Fruit fly (Drosophila melanogaster) whole organism, embryonic: ENCODE measurements around the gene CG6709.

Source experiments
- Adf1 ChIP-seq: fragments of 200-800 bp; sonication (Bioruptor generic); IDR thresholded peaks from 2 replicates; pipeline ENCODE4 v1.3.6; 2022; ENCODE audit warnings: missing biosample characterization, missing genetic modification characterization
- CG10431 ChIP-seq: fragments of 200-800 bp; sonication (Bioruptor generic); optimal IDR thresholded peaks from 3 replicates; lab custom pipeline; 2018; ENCODE audit warnings: missing biosample characterization, mild to moderate bottlenecking, missing genetic modification characterization
- CG12769 ChIP-seq: fragments of 200-800 bp; sonication (Bioruptor generic); optimal IDR thresholded peaks from 2 replicates; lab custom pipeline; 2019; ENCODE audit warnings: missing biosample characterization, mild to moderate bottlenecking, missing genetic modification characterization, moderate library complexity
- CG13894 ChIP-seq: fragments of 200-800 bp; sonication (Bioruptor generic); optimal IDR thresholded peaks from 3 replicates; lab custom pipeline; 2018; ENCODE audit warnings: missing biosample characterization, mild to moderate bottlenecking, missing genetic modification characterization, moderate library complexity
- CG1602 ChIP-seq: fragments of 200-800 bp; sonication (Bioruptor generic); optimal IDR thresholded peaks from 3 replicates; lab custom pipeline; 2016; ENCODE audit warnings: missing biosample characterization, missing genetic modification characterization
- CG32767 ChIP-seq: fragments of 200-800 bp; sonication (Bioruptor generic); IDR thresholded peaks from 2 replicates; pipeline ENCODE4 v1.3.6; 2022; ENCODE audit warnings: missing biosample characterization, missing genetic modification characterization
- CG4730 ChIP-seq: fragments of 200-800 bp; sonication (Bioruptor generic); IDR thresholded peaks from 2 replicates; pipeline ENCODE4 v1.3.6; 2022; ENCODE audit warnings: missing biosample characterization, missing genetic modification characterization
- CG5180 ChIP-seq: fragments of 200-800 bp; sonication (Bioruptor generic); optimal IDR thresholded peaks from 3 replicates; lab custom pipeline; 2017; ENCODE audit warnings: missing biosample characterization, missing genetic modification characterization, mild to moderate bottlenecking, moderate library complexity, missing genetic modification reagents
- CG7357 ChIP-seq: fragments of 200-800 bp; sonication (Bioruptor generic); IDR thresholded peaks from 3 replicates; pipeline ENCODE4 v1.3.6; 2022; ENCODE audit warnings: missing biosample characterization, missing genetic modification characterization
- CG7963 ChIP-seq: fragments of 200-800 bp; sonication (Bioruptor generic); IDR thresholded peaks from 3 replicates; pipeline ENCODE4 v1.3.6; 2022; ENCODE audit warnings: missing biosample characterization, missing genetic modification characterization; ENCODE audit not compliant: partially characterized antibody
- CG9609 ChIP-seq: fragments of 200-800 bp; sonication (Bioruptor generic); optimal IDR thresholded peaks from 3 replicates; lab custom pipeline; 2016; ENCODE audit warnings: missing biosample characterization, missing genetic modification characterization
- Deaf1 ChIP-seq: fragments of 200-800 bp; optimal IDR thresholded peaks from 3 replicates; lab custom pipeline; 2019; ENCODE audit warnings: missing biosample characterization, mild to moderate bottlenecking, missing genetic modification characterization, moderate library complexity
- Dip3 ChIP-seq: fragments of 200-800 bp; sonication (Bioruptor generic); optimal IDR thresholded peaks from 3 replicates; lab custom pipeline; 2016; ENCODE audit warnings: missing biosample characterization, missing genetic modification characterization
- Ets97D ChIP-seq: fragments of 200-800 bp; sonication (Bioruptor generic); optimal IDR thresholded peaks from 3 replicates; lab custom pipeline; 2016; ENCODE audit warnings: missing biosample characterization, missing genetic modification characterization
- HLH4C ChIP-seq: fragments of 200-800 bp; sonication (Bioruptor generic); IDR thresholded peaks from 3 replicates; pipeline ENCODE4 v1.3.6; 2022; ENCODE audit warnings: missing biosample characterization, missing genetic modification characterization; ENCODE audit not compliant: partially characterized antibody
- Hr3 ChIP-seq: fragments of 200-800 bp; sonication (Bioruptor generic); optimal IDR thresholded peaks from 3 replicates; lab custom pipeline; 2016; ENCODE audit warnings: missing biosample characterization, missing genetic modification characterization
- Optix ChIP-seq: fragments of 200-800 bp; sonication (Bioruptor generic); IDR thresholded peaks from 3 replicates; pipeline ENCODE4 v1.3.6; 2022; ENCODE audit warnings: missing biosample characterization, missing genetic modification characterization
- Side ChIP-seq: fragments of 200-800 bp; sonication (Bioruptor generic); optimal IDR thresholded peaks from 2 replicates; lab custom pipeline; 2016; ENCODE audit warnings: missing biosample characterization, missing genetic modification characterization
- Tbp ChIP-seq: fragments of >200 bp; optimal IDR thresholded peaks from 2 replicates; lab custom pipeline; 2018; ENCODE audit warnings: missing biosample characterization, missing genetic modification characterization
- abd-A ChIP-seq: fragments of 200-800 bp; sonication (Bioruptor generic); optimal IDR thresholded peaks from 3 replicates; lab custom pipeline; 2019; ENCODE audit warnings: missing biosample characterization, mild to moderate bottlenecking, missing genetic modification characterization, moderate library complexity
- chinmo ChIP-seq: fragments of 200-800 bp; sonication (Bioruptor generic); IDR thresholded peaks from 4 replicates; pipeline ENCODE4 v1.3.6; 2022; ENCODE audit warnings: missing biosample characterization, missing genetic modification characterization; ENCODE audit not compliant: partially characterized antibody
- crol ChIP-seq: fragments of 200-800 bp; sonication (Bioruptor generic); IDR thresholded peaks from 2 replicates; pipeline ENCODE4 v1.3.6; 2022; ENCODE audit warnings: missing biosample characterization, missing genetic modification characterization
- crp ChIP-seq, 2 experiments: fragments of 200-800 bp; sonication (Bioruptor generic); optimal IDR thresholded peaks; 2 replicates in 1 of 2; 3 replicates in 1 of 2; lab custom pipeline; 2017; ENCODE audit warnings: missing biosample characterization in 2 of 2, missing genetic modification characterization in 2 of 2, mild to moderate bottlenecking in 1 of 2, moderate library complexity in 1 of 2
- eve ChIP-seq, 2 experiments: fragments of >200 bp; optimal IDR thresholded peaks; 2 replicates each; lab custom pipeline; 2017; ENCODE audit warnings: missing biosample characterization in 2 of 2, missing genetic modification characterization in 2 of 2
- ewg ChIP-seq: fragments of 200-800 bp; sonication (Bioruptor generic); optimal IDR thresholded peaks from 3 replicates; lab custom pipeline; 2017; ENCODE audit warnings: mild to moderate bottlenecking, missing biosample characterization, missing genetic modification reagents, missing genetic modification characterization
- fd96Cb ChIP-seq: fragments of 200-800 bp; sonication (Bioruptor generic); optimal IDR thresholded peaks from 2 replicates; lab custom pipeline; 2018; ENCODE audit warnings: missing biosample characterization, mild to moderate bottlenecking, missing genetic modification characterization, moderate library complexity
- kni ChIP-seq: fragments of 200-800 bp; sonication (Bioruptor generic); optimal IDR thresholded peaks from 3 replicates; lab custom pipeline; 2017; ENCODE audit warnings: mild to moderate bottlenecking, missing biosample characterization, missing genetic modification reagents, missing genetic modification characterization
- mam ChIP-seq: fragments of 200-800 bp; sonication (Bioruptor generic); optimal IDR thresholded peaks from 3 replicates; lab custom pipeline; 2016; ENCODE audit warnings: missing biosample characterization, missing genetic modification characterization
- nerfin-1 ChIP-seq: fragments of 200-800 bp; sonication (Bioruptor generic); optimal IDR thresholded peaks from 3 replicates; lab custom pipeline; 2019; ENCODE audit warnings: missing biosample characterization, mild to moderate bottlenecking, missing genetic modification characterization, moderate library complexity
- run ChIP-seq: fragments of 200-800 bp; sonication (Bioruptor generic); optimal IDR thresholded peaks from 3 replicates; lab custom pipeline; 2018; ENCODE audit warnings: missing biosample characterization, mild to moderate bottlenecking, missing genetic modification characterization
- sc ChIP-seq, 3 experiments: fragments of >200 bp in 2 of 3; fragments of 200-800 bp in 1 of 3; sonication (Bioruptor generic) in 1 of 3; optimal IDR thresholded peaks; 2 replicates in 2 of 3; 3 replicates in 1 of 3; lab custom pipeline; 2017; ENCODE audit warnings: mild to moderate bottlenecking in 1 of 3, missing biosample characterization in 1 of 3, missing genetic modification characterization in 1 of 3, missing genetic modification reagents in 1 of 3
- scrt ChIP-seq: fragments of 200-800 bp; sonication (Bioruptor generic); optimal IDR thresholded peaks from 2 replicates; lab custom pipeline; 2018; ENCODE audit warnings: missing biosample characterization, mild to moderate bottlenecking, missing genetic modification characterization, moderate library complexity
- sisA ChIP-seq: fragments of 200-800 bp; sonication (Bioruptor generic); IDR thresholded peaks from 2 replicates; pipeline ENCODE4 v1.3.6; 2022; ENCODE audit warnings: missing biosample characterization, missing genetic modification characterization
- slp2 ChIP-seq: fragments of 200-800 bp; sonication (Bioruptor generic); optimal IDR thresholded peaks from 2 replicates; lab custom pipeline; 2016; ENCODE audit warnings: missing biosample characterization, missing genetic modification characterization
- sr ChIP-seq: fragments of 200-800 bp; sonication (Bioruptor generic); IDR thresholded peaks from 3 replicates; pipeline ENCODE4 v1.3.6; 2022; ENCODE audit warnings: missing biosample characterization, missing genetic modification characterization
- ttk ChIP-seq: fragments of 200-800 bp; sonication (Bioruptor generic); IDR thresholded peaks from 2 replicates; pipeline ENCODE4 v2.1.2; 2022; ENCODE audit warnings: missing biosample characterization, missing genetic modification characterization
- zf30C ChIP-seq: fragments of 200-800 bp; sonication (Bioruptor generic); optimal IDR thresholded peaks from 3 replicates; lab custom pipeline; 2018; ENCODE audit warnings: missing biosample characterization, mild to moderate bottlenecking, missing genetic modification characterization

CG6709 gene

DNA sequence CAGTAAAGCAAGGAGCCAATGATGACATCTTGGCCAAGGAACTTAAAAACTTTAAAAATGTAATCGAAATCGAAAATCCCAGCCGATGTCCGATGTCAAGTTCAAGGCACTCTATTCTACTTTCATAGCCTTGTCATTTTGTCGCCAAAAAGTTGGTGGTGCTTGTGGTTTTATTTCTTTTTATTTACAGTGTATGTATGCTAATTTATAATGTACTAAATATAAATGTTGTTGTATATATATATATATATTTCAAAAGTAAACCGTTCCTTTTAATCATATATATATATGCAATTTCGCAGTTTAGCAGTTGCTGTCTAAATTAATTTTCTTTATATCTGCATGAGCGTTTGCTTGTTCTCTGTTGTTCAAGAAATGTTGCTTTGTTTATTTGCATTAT, at the start of gene CG6709, which contains the start of gene Hez:
Gene CG6709, minus strand, starts transcription at position 101 of the 400 bp plus-strand sequence.
Gene Hez, minus strand, starts transcription at position 101 of the 400 bp plus-strand sequence.
- no peak for TF ChIP-seq CG7963 (GFP tag; lab: Robert Waterston, UW)
- TF ChIP-seq nerfin-1 = no peak
- TF ChIP-seq CG1602 (GFP tag; lab: Kevin White, UChicago) = no peak
- no peak for TF ChIP-seq slp2
- no peak for TF ChIP-seq sr (GFP tag; lab: Robert Waterston, UW)
- TF ChIP-seq Optix = no peak
- no peak for TF ChIP-seq CG7357 (GFP tag; lab: Robert Waterston, UW)
- no peak for TF ChIP-seq zf30C (GFP tag; lab: Kevin White, UChicago)
- TF ChIP-seq run = no peak
- TF ChIP-seq CG10431 = no peak
- no peak for TF ChIP-seq sisA (GFP tag; lab: Robert Waterston, UW)
- TF ChIP-seq CG9609 (GFP tag; lab: Kevin White, UChicago) = no peak
- TF ChIP-seq CG32767 (GFP tag; lab: Robert Waterston, UW) = no peak
- TF ChIP-seq CG12769 (tag; lab: Kevin White, UChicago) = no peak
- TF ChIP-seq sc (optimal IDR thresholded peaks at IDR 0.05; lab: Kevin White, UChicago) = no peak
- no peak for TF ChIP-seq sc (GFP tag; optimal IDR thresholded peaks at IDR 0.05; lab: Kevin White, UChicago)
- no peak for TF ChIP-seq mam
- TF ChIP-seq, all 482 proteins: peak for 0

DNA sequence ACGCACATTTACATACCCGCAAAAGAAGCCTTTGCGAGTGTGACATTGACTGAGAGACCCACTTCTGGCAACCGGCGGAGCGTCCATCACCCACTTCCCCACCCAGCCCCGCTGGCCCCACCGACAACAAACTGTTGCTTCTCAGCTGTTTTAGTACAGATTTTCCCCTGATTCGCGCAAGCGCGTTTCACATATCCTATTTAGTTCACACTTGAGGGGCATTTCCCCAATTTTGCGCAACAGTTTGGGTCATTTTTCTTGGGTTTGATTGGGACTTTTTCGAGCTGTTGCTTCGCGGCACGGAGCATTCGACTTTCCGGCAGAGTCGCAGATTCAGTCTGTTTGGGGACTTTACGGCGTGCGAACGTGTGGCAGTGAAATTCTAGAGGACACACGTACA, 32.6 kb upstream of the CG6709 start:
- TF ChIP-seq scrt (GFP tag; lab: Kevin White, UChicago) = peak; percentile 100
- TF ChIP-seq abd-A (tag; lab: Kevin White, UChicago) = peak; percentile 69
- TF ChIP-seq crol (GFP tag; lab: Robert Waterston, UW) = peak; percentile 74
- no peak for TF ChIP-seq Hr3 (GFP tag; lab: Kevin White, UChicago)
- peak; percentile 10; the same call in 1 of the 2 replicates for TF ChIP-seq Adf1 (GFP tag; lab: Robert Waterston, UW)
- TF ChIP-seq Deaf1 (tag; lab: Kevin White, UChicago) = peak; percentile 69
- peak; percentile 83 for TF ChIP-seq ewg (GFP tag; lab: Kevin White, UChicago)
- no peak for TF ChIP-seq eve (GFP tag; optimal IDR thresholded peaks at IDR 0.05; lab: Kevin White, UChicago)
- no peak for TF ChIP-seq Side (GFP tag; lab: Kevin White, UChicago)
- TF ChIP-seq Tbp = no peak
- TF ChIP-seq Dip3 = no peak
- TF ChIP-seq chinmo = 0 out of 4 replicates have a peak, but pooled peaks have one; percentile 24
- no peak for TF ChIP-seq fd96Cb (tag; lab: Kevin White, UChicago)
- TF ChIP-seq crp (GFP tag; optimal IDR thresholded peaks at IDR 0.05; lab: Kevin White, UChicago) = peak in 1 of 2 experiments; percentile 33
- peak; percentile 92 for TF ChIP-seq CG5180 (GFP tag; lab: Kevin White, UChicago)
- TF ChIP-seq CG13894 = peak; percentile 22
- TF ChIP-seq ttk (GFP tag; lab: Robert Waterston, UW) = no peak
- TF ChIP-seq HLH4C (GFP tag; lab: Robert Waterston, UW) = no peak
- no peak for TF ChIP-seq Ets97D

DNA sequence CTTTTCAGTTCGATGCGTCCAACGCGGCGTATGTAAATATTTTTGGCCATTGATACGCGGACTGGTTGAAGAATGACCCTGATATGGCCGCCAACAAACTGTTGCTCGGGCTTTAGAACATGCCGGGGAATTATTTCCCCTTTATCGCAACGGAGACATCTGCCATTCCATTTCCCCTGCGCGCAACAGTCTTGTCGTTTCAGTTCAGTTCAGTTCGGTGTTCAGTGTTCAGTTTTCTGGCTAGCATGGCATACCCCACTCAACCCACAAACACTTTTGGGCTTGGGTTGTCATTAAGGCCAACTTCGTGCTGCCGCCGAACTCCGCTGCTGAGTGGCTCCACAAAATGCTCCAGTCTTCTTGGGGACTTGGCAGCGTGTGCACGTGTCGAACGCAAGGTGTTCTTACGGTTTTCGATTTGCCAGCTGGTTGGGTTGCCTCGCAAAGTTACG, 13.2 kb upstream of the CG6709 start, which contains the start of gene bma:
Gene bma, plus strand, starts transcription at position 402 of the 452 bp plus-strand sequence.
- TF ChIP-seq Deaf1 (tag; lab: Kevin White, UChicago) = peak; percentile 75
- TF ChIP-seq CG5180 (GFP tag; lab: Kevin White, UChicago) = peak; percentile 88
- no peak for TF ChIP-seq kni
- peak; percentile 97 for TF ChIP-seq scrt (GFP tag; lab: Kevin White, UChicago)
- TF ChIP-seq CG32767 (GFP tag; lab: Robert Waterston, UW) = no peak
- TF ChIP-seq abd-A (tag; lab: Kevin White, UChicago) = peak; percentile 11
- no peak for TF ChIP-seq CG4730
